Worm (Caenorhabditis elegans): ENCODE data around the gene srh-231.

DNA sequence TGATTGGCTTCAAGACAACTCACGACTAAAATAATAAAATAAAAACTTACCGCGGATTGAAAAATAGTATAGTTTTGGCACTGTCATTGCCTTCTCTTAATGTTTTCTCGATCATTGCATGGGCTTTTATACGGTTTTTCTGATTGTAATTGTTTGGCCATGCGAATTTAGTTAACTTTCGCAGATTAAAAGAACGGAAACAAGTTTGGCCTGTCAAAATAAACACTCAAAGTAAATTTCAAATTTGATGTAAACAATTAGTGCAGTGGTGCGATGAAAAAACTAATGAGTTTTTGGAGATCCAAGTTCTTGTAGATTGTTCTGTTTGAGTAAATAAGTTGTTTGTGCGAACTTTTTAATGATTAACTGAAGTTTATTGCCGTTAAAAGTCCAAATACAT, 47.2 kb upstream of the srh-231 start, which contains the start of gene gst-41:
- TF ChIP-seq fos-1 (tag; optimal IDR thresholded peaks at IDR 0.05), result no peak
- TF ChIP-seq ama-1 (optimal IDR thresholded peaks at IDR 0.05), result no peak
- no peak for TF ChIP-seq skn-1 (tag; optimal IDR thresholded peaks at IDR 0.05)
- TF ChIP-seq nhr-28 (tag; optimal IDR thresholded peaks at IDR 0.05), result no peak
- no peak for TF ChIP-seq vab-7 (GFP tag; IDR thresholded peaks at IDR 0.05)
